Worm (Caenorhabditis elegans) whole organism, early embryonic: ENCODE results near the gene R05D8.11.

Experiments
- B0310.2 ChIP-seq: sonication (generic microtip); optimal IDR thresholded peaks from 2 replicates; lab custom pipeline; 2016; ENCODE audit warnings: mild to moderate bottlenecking, missing genetic modification characterization, missing compliant biosample characterization
- F13C5.2 ChIP-seq: sonication (generic microtip); optimal IDR thresholded peaks from 2 replicates; lab custom pipeline; 2017; ENCODE audit warnings: mild to moderate bottlenecking, missing genetic modification characterization, inconsistent platforms, missing compliant biosample characterization
- aly-1 ChIP-seq: sonication (generic microtip); optimal IDR thresholded peaks from 2 replicates; lab custom pipeline; 2016; ENCODE audit warnings: missing genetic modification characterization, missing compliant biosample characterization
- ama-1 ChIP-seq: fragments of 150-350 bp; optimal IDR thresholded peaks from 2 replicates; lab custom pipeline; 2014
- ceh-13 ChIP-seq: fragments of 200-800 bp; sonication (Bioruptor generic); optimal IDR thresholded peaks from 2 replicates; lab custom pipeline; 2018; ENCODE audit warnings: mild to moderate bottlenecking, missing genetic modification characterization, missing compliant biosample characterization
- ceh-36 ChIP-seq: sonication (generic microtip); optimal IDR thresholded peaks from 2 replicates; lab custom pipeline; 2016; ENCODE audit warnings: missing genetic modification characterization, inconsistent platforms, missing compliant biosample characterization
- ets-7 ChIP-seq: sonication (generic microtip); optimal IDR thresholded peaks from 2 replicates; lab custom pipeline; 2016; ENCODE audit warnings: missing genotype, missing genetic modification characterization, missing compliant biosample characterization
- flt-1 ChIP-seq: fragments of 200-800 bp; sonication (Bioruptor generic); IDR thresholded peaks from 2 replicates; pipeline ENCODE4 v1.3.6; 2022; ENCODE audit warnings: missing genetic modification characterization, missing compliant biosample characterization
- hmbx-1 ChIP-seq: sonication (generic microtip); optimal IDR thresholded peaks from 2 replicates; lab custom pipeline; 2016; ENCODE audit warnings: mild to moderate bottlenecking, missing genetic modification characterization, missing compliant biosample characterization
- hmg-4 ChIP-seq: fragments of 200-800 bp; sonication (Bioruptor generic); optimal IDR thresholded peaks from 2 replicates; lab custom pipeline; 2018; ENCODE audit warnings: mild to moderate bottlenecking, missing genetic modification characterization, missing compliant biosample characterization
- hnd-1 ChIP-seq: sonication (generic microtip); optimal IDR thresholded peaks from 2 replicates; lab custom pipeline; 2016; ENCODE audit warnings: missing genetic modification characterization, missing compliant biosample characterization
- pes-1 ChIP-seq: fragments of 200-800 bp; sonication (Bioruptor generic); IDR thresholded peaks from 2 replicates; pipeline ENCODE4 v1.3.6; 2022; ENCODE audit warnings: missing genetic modification reagents, missing genetic modification characterization, missing compliant biosample characterization
- scrt-1 ChIP-seq: fragments of 200-800 bp; sonication (Bioruptor generic); IDR thresholded peaks from 2 replicates; pipeline ENCODE4 v1.3.6; 2022; ENCODE audit warnings: missing genetic modification characterization, missing compliant biosample characterization
- sea-1 ChIP-seq: fragments of 200-800 bp; sonication (Bioruptor generic); conservative IDR thresholded peaks from 2 replicates; pipeline ENCODE4 v1.3.6; 2022; ENCODE audit warnings: missing genetic modification characterization, missing compliant biosample characterization
- tbx-11 ChIP-seq: fragments of 200-800 bp; sonication (Bioruptor generic); IDR thresholded peaks from 2 replicates; pipeline ENCODE4 v1.3.6; 2022; ENCODE audit warnings: missing genetic modification characterization, missing compliant biosample characterization
- tbx-37 ChIP-seq: fragments of 200-800 bp; sonication (Bioruptor generic); conservative IDR thresholded peaks from 2 replicates; pipeline ENCODE4 v1.3.6; 2022; ENCODE audit warnings: missing genetic modification reagents, missing genetic modification characterization, missing compliant biosample characterization
- tra-4 ChIP-seq: sonication (generic microtip); optimal IDR thresholded peaks from 2 replicates; lab custom pipeline; 2017; ENCODE audit warnings: missing genetic modification characterization, missing compliant biosample characterization

R05D8.11 gene

DNA sequence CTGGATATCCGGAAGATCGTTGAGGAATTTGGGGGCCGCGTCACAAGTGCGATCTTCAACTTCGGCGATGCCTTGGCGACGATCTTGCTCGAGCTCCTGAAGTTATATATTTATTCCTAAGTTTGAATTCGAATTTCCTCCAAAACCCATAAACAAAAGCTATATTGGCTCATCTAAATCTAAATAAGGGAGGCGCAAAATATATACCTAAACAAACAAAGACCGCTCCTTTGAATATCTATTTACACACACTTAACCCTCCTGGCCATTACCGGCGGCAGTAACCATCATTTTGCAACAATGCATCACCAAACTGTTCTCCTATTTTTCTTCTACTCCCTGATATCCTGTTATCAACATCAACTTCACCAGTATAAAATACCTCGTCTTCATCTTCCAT, 15.3 kb upstream of the R05D8.11 start, which contains the start of gene F54E2.2:
F54E2.2 (plus strand) TSS at position 301 of the 400 bp plus-strand sequence.
- no peak for TF ChIP-seq hnd-1 (tag; lab: Kevin White, UChicago)
- no peak for TF ChIP-seq hmbx-1
- no peak for TF ChIP-seq sea-1 (GFP tag; lab: Robert Waterston, UW)
- TF ChIP-seq tra-4: no peak
- no peak for TF ChIP-seq tbx-11 (GFP tag; lab: Robert Waterston, UW)
- no peak for TF ChIP-seq ets-7 (tag; lab: Kevin White, UChicago)
- TF ChIP-seq ceh-13 (GFP tag; lab: Kevin White, UChicago): no peak
- no peak for TF ChIP-seq ceh-36 (tag; lab: Kevin White, UChicago)

ce11 chrV:2792958-2793357, 12.3 kb upstream of the R05D8.11 start:
- TF ChIP-seq scrt-1 (GFP tag; lab: Robert Waterston, UW): no peak
- no peak for TF ChIP-seq ets-7 (tag; lab: Kevin White, UChicago)
- no peak for TF ChIP-seq tbx-37 (GFP tag; lab: Robert Waterston, UW)

ce11 chrV:2774042-2774441, 6.6 kb downstream of the R05D8.11 start, which contains the start of gene srj-18:
Gene srj-18, plus strand, starts transcription at chrV:2774342.
- TF ChIP-seq ets-7 (tag; lab: Kevin White, UChicago) (no peak), hmbx-1 (no peak), pes-1 (GFP tag; lab: Robert Waterston, UW) (no peak), tbx-37 (GFP tag; lab: Robert Waterston, UW) (no peak), hnd-1 (tag; lab: Kevin White, UChicago) (no peak), sea-1 (GFP tag; lab: Robert Waterston, UW) (no peak), scrt-1 (GFP tag; lab: Robert Waterston, UW) (no peak), tbx-11 (GFP tag; lab: Robert Waterston, UW) (no peak), B0310.2 (tag; lab: Kevin White, UChicago) (no peak), ceh-36 (tag; lab: Kevin White, UChicago) (no peak), aly-1 (no peak), hmg-4 (GFP tag; lab: Kevin White, UChicago) (no peak), F13C5.2 (tag; lab: Kevin White, UChicago) (no peak), ceh-13 (GFP tag; lab: Kevin White, UChicago) (no peak), flt-1 (no peak), ama-1 (lab: Kevin White, UChicago) (no peak)

DNA sequence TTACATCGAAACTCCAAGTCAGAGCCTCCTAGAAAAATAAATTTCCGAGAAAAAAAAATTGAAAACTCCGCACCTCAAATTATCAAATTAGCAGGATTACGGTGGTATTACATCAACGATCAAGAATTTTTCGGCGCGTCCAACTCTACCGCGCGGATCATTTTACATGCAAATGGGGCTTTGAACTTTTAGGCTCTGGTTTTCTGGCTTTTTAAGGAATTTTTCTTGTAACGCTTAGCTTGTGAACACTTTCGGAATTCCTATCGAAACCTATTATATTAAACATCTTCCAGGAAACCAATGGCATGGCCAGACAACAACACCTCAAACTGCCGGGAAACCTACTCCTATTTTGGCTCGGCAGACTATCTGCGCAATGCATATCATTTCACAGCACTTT, 9.1 kb downstream of the R05D8.11 start, which contains the start of gene srh-56:
srh-56 (plus strand) TSS at position 301 of the 400 bp plus-strand sequence.
- TF ChIP-seq hnd-1 (tag; lab: Kevin White, UChicago) (no peak), ets-7 (tag; lab: Kevin White, UChicago) (no peak)

DNA sequence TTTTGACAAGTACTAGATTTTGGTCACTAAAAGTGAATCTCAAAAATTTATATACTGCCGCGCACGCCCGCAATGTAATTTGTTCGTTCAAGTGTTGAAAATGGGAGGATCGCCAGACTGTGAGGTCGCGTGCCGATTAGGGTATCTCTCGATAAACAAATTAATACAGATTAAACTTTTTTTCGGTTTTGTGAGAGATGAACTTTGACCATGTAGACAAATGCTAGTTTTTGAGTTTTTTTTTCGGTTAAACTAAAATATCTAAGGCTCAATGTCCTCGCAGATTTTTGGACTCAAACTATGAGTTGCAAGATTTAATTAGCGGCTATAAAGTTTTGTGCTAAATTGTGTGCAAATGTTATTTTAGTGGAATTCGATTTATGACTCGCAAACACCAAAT, 10.9 kb downstream of the R05D8.11 start, which contains the start of gene dhs-15:
dhs-15 (minus strand) TSS at position 101 of the 400 bp plus-strand sequence.
- no peak for TF ChIP-seq tra-4
- TF ChIP-seq tbx-11 (GFP tag; lab: Robert Waterston, UW): no peak
- no peak for TF ChIP-seq hmbx-1
- no peak for TF ChIP-seq hnd-1 (tag; lab: Kevin White, UChicago)
- TF ChIP-seq sea-1 (GFP tag; lab: Robert Waterston, UW): no peak
- TF ChIP-seq ceh-36 (tag; lab: Kevin White, UChicago): no peak
- no peak for TF ChIP-seq ama-1 (lab: Kevin White, UChicago)
- no peak for TF ChIP-seq aly-1
- TF ChIP-seq scrt-1 (GFP tag; lab: Robert Waterston, UW): no peak
- TF ChIP-seq B0310.2 (tag; lab: Kevin White, UChicago): no peak
- no peak for TF ChIP-seq flt-1
- no peak for TF ChIP-seq hmg-4 (GFP tag; lab: Kevin White, UChicago)
- no peak for TF ChIP-seq F13C5.2 (tag; lab: Kevin White, UChicago)
- no peak for TF ChIP-seq ceh-13 (GFP tag; lab: Kevin White, UChicago)
- no peak for TF ChIP-seq tbx-37 (GFP tag; lab: Robert Waterston, UW)

ce11 chrV:2767465-2767864, 13.2 kb downstream of the R05D8.11 start, which contains the start of gene R05D8.9:
Gene R05D8.9, minus strand, starts transcription at chrV:2767565.
- TF ChIP-seq F13C5.2 (tag; lab: Kevin White, UChicago) (no peak), hnd-1 (tag; lab: Kevin White, UChicago) (no peak), sea-1 (GFP tag; lab: Robert Waterston, UW) (no peak), tbx-11 (GFP tag; lab: Robert Waterston, UW) (no peak), hmbx-1 (no peak), ceh-36 (tag; lab: Kevin White, UChicago) (no peak)

ce11 chrV:2765052-2765451, 15.6 kb downstream of the R05D8.11 start, which contains the start of gene dhs-14:
Gene dhs-14, minus strand, starts transcription at chrV:2765200.
- TF ChIP-seq aly-1: no peak
- no peak for TF ChIP-seq B0310.2 (tag; lab: Kevin White, UChicago)
- no peak for TF ChIP-seq F13C5.2 (tag; lab: Kevin White, UChicago)
- TF ChIP-seq ets-7 (tag; lab: Kevin White, UChicago): no peak
- TF ChIP-seq tbx-37 (GFP tag; lab: Robert Waterston, UW): no peak
- TF ChIP-seq ceh-13 (GFP tag; lab: Kevin White, UChicago): no peak
- no peak for TF ChIP-seq hnd-1 (tag; lab: Kevin White, UChicago)
- no peak for TF ChIP-seq tra-4
- no peak for TF ChIP-seq pes-1 (GFP tag; lab: Robert Waterston, UW)

DNA sequence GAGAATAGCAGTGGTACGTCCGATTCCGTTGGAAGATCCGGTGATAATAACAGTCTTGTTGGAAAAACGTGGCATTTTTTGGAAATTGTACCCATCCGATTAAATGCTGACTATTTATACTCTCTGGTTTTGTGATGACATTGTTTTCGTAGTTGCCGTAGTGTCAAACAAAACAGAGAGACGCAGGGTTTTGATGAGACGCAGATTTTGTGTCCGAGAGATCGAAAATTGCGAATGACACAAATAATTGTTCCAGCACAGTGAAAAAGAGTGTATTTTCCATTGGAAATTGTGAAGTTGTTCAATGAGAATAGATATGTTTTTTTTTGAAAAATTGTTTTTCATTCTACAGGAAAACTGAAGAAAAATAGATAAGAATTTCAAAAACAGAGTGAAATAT, 17.6 kb downstream of the R05D8.11 start, which contains the start of gene R05D8.7:
R05D8.7 (minus strand) TSS at position 104 of the 400 bp plus-strand sequence.
- TF ChIP-seq B0310.2 (tag; lab: Kevin White, UChicago): no peak
